Worm (Caenorhabditis elegans): Measurements from ENCODE around the gene C05G5.3.

C05G5.3 gene

ce11 chrX:14760166-14760565 is 8.4 kb upstream of the C05G5.3 start:
- TF ChIP-seq dsc-1 (tag; optimal IDR thresholded peaks at IDR 0.05), result no peak
- no peak for TF ChIP-seq pqm-1 (tag; optimal IDR thresholded peaks at IDR 0.05)
- no peak for TF ChIP-seq lin-39 (tag; optimal IDR thresholded peaks at IDR 0.05)
- TF ChIP-seq grh-1 (GFP tag; IDR thresholded peaks at IDR 0.05), result no peak
- TF ChIP-seq ets-5 (GFP tag; IDR thresholded peaks at IDR 0.05), result no peak
- no peak for TF ChIP-seq ceh-90 (tag; optimal IDR thresholded peaks at IDR 0.05)
- no peak for TF ChIP-seq hlh-17 (GFP tag; optimal IDR thresholded peaks at IDR 0.05; ENCODE audit: borderline replicate concordance)

- no peak for TF ChIP-seq F16B12.6 (tag; optimal IDR thresholded peaks at IDR 0.05)
- TF ChIP-seq lin-35 (GFP tag; optimal IDR thresholded peaks at IDR 0.05), result no peak
- no peak for TF ChIP-seq nhr-85 (tag)
- no peak for TF ChIP-seq ceh-63 (GFP tag; optimal IDR thresholded peaks at IDR 0.05)
- no peak for TF ChIP-seq zag-1 (tag; optimal IDR thresholded peaks at IDR 0.05)
- no peak for TF ChIP-seq fkh-4 (tag; optimal IDR thresholded peaks at IDR 0.05; ENCODE audit: borderline replicate concordance)
- no peak for TF ChIP-seq ztf-11 (tag; optimal IDR thresholded peaks at IDR 0.05)
Measured at ce11 chrX:14759549-14759948, 7.7 kb upstream of the C05G5.3 start.

ce11 chrX:14757641-14758220 is 5.9 kb upstream of the C05G5.3 start:
- TF ChIP-seq mef-2 (tag; optimal IDR thresholded peaks at IDR 0.05) (no peak), ets-5 (GFP tag; IDR thresholded peaks at IDR 0.05) (no peak), snpc-4 (tag; optimal IDR thresholded peaks at IDR 0.05) (peak; percentile 14), nhr-85 (tag) (peak; percentile 31)

- TF ChIP-seq tbx-2 (tag; optimal IDR thresholded peaks at IDR 0.05) (no peak), efl-1 (optimal IDR thresholded peaks at IDR 0.05) (no peak), efl-1 (GFP tag; optimal IDR thresholded peaks at IDR 0.05 in 1 of 2) (peak in 1 of 2 experiments; percentile 31)
Measured at ce11 chrX:14756606-14757005, 4.8 kb upstream of the C05G5.3 start.

- TF ChIP-seq elt-2 (tag; optimal IDR thresholded peaks at IDR 0.05), result peak; percentile 8
- TF ChIP-seq grh-1 (GFP tag; IDR thresholded peaks at IDR 0.05), result no peak
Measured at ce11 chrX:14755847-14756246, 4.0 kb upstream of the C05G5.3 start.

ce11 chrX:14753514-14754076 is 1.8 kb upstream of the C05G5.3 start, which contains the start of gene sucl-1:
Gene sucl-1, plus strand, starts transcription at chrX:14754026.
- no peak for TF ChIP-seq ztf-11 (tag; optimal IDR thresholded peaks at IDR 0.05)
- TF ChIP-seq nhr-20 (tag; optimal IDR thresholded peaks at IDR 0.05), result peak; percentile 85
- TF ChIP-seq irx-1 (tag; optimal IDR thresholded peaks at IDR 0.05), result peak; percentile 40
- peak; percentile 68 for TF ChIP-seq nhr-237 (tag; optimal IDR thresholded peaks at IDR 0.05)
- TF ChIP-seq mep-1 (tag; optimal IDR thresholded peaks at IDR 0.05), result peak; percentile 88
- peak in 1 of 2 experiments; percentile 87 for TF ChIP-seq mdl-1 (tag; optimal IDR thresholded peaks at IDR 0.05)
- peak; percentile 75 for TF ChIP-seq fkh-8 (tag; optimal IDR thresholded peaks at IDR 0.05)
- peak; percentile 47; the same call in 1 of the 2 replicates for TF ChIP-seq ceh-88 (GFP tag; IDR thresholded peaks at IDR 0.05)
- peak; percentile 46 for TF ChIP-seq unc-86 (tag; optimal IDR thresholded peaks at IDR 0.05)
- peak; percentile 60 for TF ChIP-seq blmp-1 (tag; optimal IDR thresholded peaks at IDR 0.05)
- TF ChIP-seq lin-35 (GFP tag; optimal IDR thresholded peaks at IDR 0.05), result peak; percentile 66 to 74
- TF ChIP-seq egl-13 (tag; optimal IDR thresholded peaks at IDR 0.05), result peak; percentile 36
- TF ChIP-seq nhr-84 (tag; optimal IDR thresholded peaks at IDR 0.05), result no peak
- peak; percentile 89 for TF ChIP-seq nhr-77 (tag; optimal IDR thresholded peaks at IDR 0.05)
- TF ChIP-seq pax-3 (tag; optimal IDR thresholded peaks at IDR 0.05), result peak; percentile 24
- TF ChIP-seq C16A3.4 (tag; optimal IDR thresholded peaks at IDR 0.05), result peak; percentile 84
- peak; percentile 67 for TF ChIP-seq dsc-1 (tag; optimal IDR thresholded peaks at IDR 0.05)
- no peak for TF ChIP-seq zip-4 (GFP tag; optimal IDR thresholded peaks at IDR 0.05)
- peak; percentile 78 for TF ChIP-seq swsn-7 (tag; optimal IDR thresholded peaks at IDR 0.05)
- no peak for TF ChIP-seq ces-1 (GFP tag; optimal IDR thresholded peaks at IDR 0.05)
- TF ChIP-seq aly-2 (tag; optimal IDR thresholded peaks at IDR 0.05), result peak; percentile 5
- peak; percentile 71 for TF ChIP-seq jun-1 (tag; optimal IDR thresholded peaks at IDR 0.05)
- peak; percentile 69 for TF ChIP-seq snpc-4 (tag; optimal IDR thresholded peaks at IDR 0.05)
- TF ChIP-seq nhr-90 (tag; optimal IDR thresholded peaks at IDR 0.05; ENCODE audit: poor library complexity), result peak; percentile 51
- peak; percentile 57 to 67 for TF ChIP-seq efl-1 (optimal IDR thresholded peaks at IDR 0.05)
- TF ChIP-seq efl-1 (GFP tag; optimal IDR thresholded peaks at IDR 0.05 in 1 of 2), result peak; percentile 25 to 73
- TF ChIP-seq mab-9 (GFP tag; IDR thresholded peaks at IDR 0.05), result 0 out of 2 replicates have a peak, but pooled peaks have one; percentile 13
- TF ChIP-seq nhr-71 (tag; optimal IDR thresholded peaks at IDR 0.05), result peak; percentile 90
- peak; percentile 52 for TF ChIP-seq F16B12.6 (tag; optimal IDR thresholded peaks at IDR 0.05)

Measured in whole organism, L1 larva.